Fruit fly (Drosophila melanogaster): ENCODE data around the gene CG8360.

CG8360 gene

DNA sequence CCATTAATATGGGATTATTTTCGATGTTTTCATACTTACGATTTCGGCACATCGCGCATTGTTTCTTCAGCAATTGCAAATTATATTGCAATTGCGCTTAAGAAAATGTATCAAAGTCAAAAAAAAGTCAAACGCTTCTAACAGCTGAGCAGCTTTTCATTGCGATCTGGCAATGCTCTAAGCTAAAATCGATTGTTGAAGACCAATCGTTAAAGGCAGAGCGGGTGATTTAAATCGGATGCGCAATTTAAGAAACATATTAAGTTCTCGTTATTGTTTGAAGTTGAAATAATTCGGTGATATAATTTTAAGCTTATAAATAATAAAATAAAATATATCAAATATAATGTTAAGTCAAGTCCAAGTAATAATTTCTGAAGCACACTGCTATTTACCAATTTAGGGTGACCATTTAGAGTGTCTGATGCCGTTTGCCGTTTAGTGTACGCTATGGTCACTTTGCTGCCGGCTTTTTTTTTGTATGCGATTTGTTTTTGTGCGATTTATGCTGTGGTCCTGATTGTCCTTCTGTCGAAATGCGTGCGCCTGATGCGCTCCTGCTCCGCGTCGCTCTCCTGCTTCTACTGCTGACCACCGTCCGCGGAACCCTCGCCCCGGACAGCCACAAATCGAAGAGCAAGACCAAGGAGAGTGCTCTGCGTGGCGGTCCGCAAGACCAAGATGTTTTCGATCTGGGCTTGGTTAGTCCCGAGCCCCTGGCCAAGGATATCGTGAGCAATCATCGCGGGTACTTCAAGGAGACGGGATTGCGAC is 15.8 kb upstream of the CG8360 start, which contains the start of the genes CG8475 and CG8460 (continued):
- no peak for TF ChIP-seq dmrt11E (tag; optimal IDR thresholded peaks at IDR 0.05)
- no peak for TF ChIP-seq CG17612 (GFP tag; IDR thresholded peaks at IDR 0.05)
- TF ChIP-seq kah (GFP tag; optimal IDR thresholded peaks at IDR 0.05), result no peak
- no peak for TF ChIP-seq Dbx (GFP tag; IDR thresholded peaks at IDR 0.05)
- no peak for TF ChIP-seq zf30C (GFP tag; optimal IDR thresholded peaks at IDR 0.05)
- TF ChIP-seq H15 (GFP tag; IDR thresholded peaks at IDR 0.05), result no peak
- no peak for TF ChIP-seq CG7372 (GFP tag; IDR thresholded peaks at IDR 0.05)
- TF ChIP-seq tio (GFP tag; optimal IDR thresholded peaks at IDR 0.05), result no peak
- TF ChIP-seq Dek (tag; optimal IDR thresholded peaks at IDR 0.05), result no peak
- no peak for TF ChIP-seq CG13775 (GFP tag; optimal IDR thresholded peaks at IDR 0.05)
- TF ChIP-seq hkb (optimal IDR thresholded peaks at IDR 0.05), result no peak
- no peak for TF ChIP-seq hkb (GFP tag; IDR thresholded peaks at IDR 0.05)
- TF ChIP-seq CG34422 (GFP tag; IDR thresholded peaks at IDR 0.05), result peak; percentile 78; the same call in 1 of the 3 replicates
- no peak for TF ChIP-seq vvl (GFP tag; IDR thresholded peaks at IDR 0.05)
- no peak for TF ChIP-seq CG32772 (GFP tag; IDR thresholded peaks at IDR 0.05)
- TF ChIP-seq lbe (GFP tag; optimal IDR thresholded peaks at IDR 0.05), result no peak
- no peak for TF ChIP-seq CG18476 (GFP tag; optimal IDR thresholded peaks at IDR 0.05)
- no peak for TF ChIP-seq corto (GFP tag; optimal IDR thresholded peaks at IDR 0.05)
- no peak for TF ChIP-seq bbx (GFP tag; IDR thresholded peaks at IDR 0.05; ENCODE audit: partially characterized antibody)
- no peak for TF ChIP-seq tup (GFP tag; optimal IDR thresholded peaks at IDR 0.05)
- no peak for TF ChIP-seq org-1 (GFP tag; optimal IDR thresholded peaks at IDR 0.05)
- peak; percentile 75 for TF ChIP-seq ranshi (GFP tag; IDR thresholded peaks at IDR 0.05)
- 0 out of 3 replicates have a peak, but pooled peaks have one; percentile 20 for TF ChIP-seq row (GFP tag; IDR thresholded peaks at IDR 0.05)
- TF ChIP-seq wdn (GFP tag; IDR thresholded peaks at IDR 0.05), result no peak
- peak; percentile 91 for TF ChIP-seq Dp (GFP tag; optimal IDR thresholded peaks at IDR 0.05)
- TF ChIP-seq CG31388 (GFP tag; optimal IDR thresholded peaks at IDR 0.05), result no peak
- no peak for TF ChIP-seq CG17359 (tag; optimal IDR thresholded peaks at IDR 0.05)
- TF ChIP-seq zen2 (GFP tag; IDR thresholded peaks at IDR 0.05; ENCODE audit: partially characterized antibody), result no peak
- no peak for TF ChIP-seq cas (GFP tag; IDR thresholded peaks at IDR 0.05)
- TF ChIP-seq CG4617 (GFP tag; optimal IDR thresholded peaks at IDR 0.05; ENCODE audit: borderline replicate concordance), result peak; percentile 15
- no peak for TF ChIP-seq Poxn (GFP tag; IDR thresholded peaks at IDR 0.05)
- TF ChIP-seq CG13287 (GFP tag; IDR thresholded peaks at IDR 0.05; ENCODE audit: partially characterized antibody), result peak; percentile 66
- peak; percentile 4 for TF ChIP-seq Sry-δ (GFP tag; optimal IDR thresholded peaks at IDR 0.05)
- TF ChIP-seq ftz-f1 (GFP tag; optimal IDR thresholded peaks at IDR 0.05), result no peak
- TF ChIP-seq CG7839 (tag; optimal IDR thresholded peaks at IDR 0.05), result no peak
- peak; percentile 51 for TF ChIP-seq onecut (GFP tag; IDR thresholded peaks at IDR 0.05)
- TF ChIP-seq CG34224 (GFP tag; IDR thresholded peaks at IDR 0.05; ENCODE audit: partially characterized antibody), result peak; percentile 57; the same call in 2 of the 3 replicates
- no peak for TF ChIP-seq CG1024 (GFP tag; IDR thresholded peaks at IDR 0.05)
- TF ChIP-seq CG30403 (GFP tag; optimal IDR thresholded peaks at IDR 0.05), result no peak
- TF ChIP-seq crp (GFP tag; optimal IDR thresholded peaks at IDR 0.05), result peak; percentile 33 to 90
- no peak for TF ChIP-seq CG15269 (tag; optimal IDR thresholded peaks at IDR 0.05)
- TF ChIP-seq CG14860 (GFP tag; IDR thresholded peaks at IDR 0.05; ENCODE audit: partially characterized antibody), result no peak
- TF ChIP-seq CG2129 (GFP tag; IDR thresholded peaks at IDR 0.05; ENCODE audit: partially characterized antibody), result no peak
- no peak for TF ChIP-seq CG6765 (GFP tag; optimal IDR thresholded peaks at IDR 0.05)
- no peak for TF ChIP-seq CG16863 (GFP tag; optimal IDR thresholded peaks at IDR 0.05)
- no peak for TF ChIP-seq CG34376 (GFP tag; optimal IDR thresholded peaks at IDR 0.05)
- TF ChIP-seq lilli (GFP tag; optimal IDR thresholded peaks at IDR 0.05), result no peak
- TF ChIP-seq az2 (GFP tag; optimal IDR thresholded peaks at IDR 0.05), result no peak
- TF ChIP-seq Mes4 (GFP tag; optimal IDR thresholded peaks at IDR 0.05), result no peak
- TF ChIP-seq CG9932 (GFP tag; IDR thresholded peaks at IDR 0.05), result no peak
